Worm (Caenorhabditis elegans): ENCODE measurements around the gene jmjd-3.2.

DNA sequence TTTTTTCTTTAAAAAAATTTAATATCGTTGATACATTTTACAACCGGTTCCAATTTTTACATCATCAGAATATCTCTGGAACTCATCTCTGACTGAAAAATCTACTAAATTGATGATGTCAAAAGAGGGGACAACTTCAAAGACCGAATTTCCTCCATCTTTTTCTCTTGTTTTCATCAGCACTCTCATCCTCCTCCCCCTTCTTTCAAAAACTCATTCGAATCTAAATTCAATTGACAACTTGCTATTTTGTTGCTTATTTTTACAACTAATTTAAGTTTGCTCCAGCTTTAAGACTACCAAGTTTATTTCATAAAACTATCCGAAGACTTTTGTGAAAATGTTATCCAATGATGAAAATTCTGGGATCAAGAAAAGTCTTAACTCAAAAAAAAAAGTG is 49.0 kb upstream of the jmjd-3.2 start:
- TF ChIP-seq ZK546.5 (tag; optimal IDR thresholded peaks at IDR 0.05) (no peak), lin-15B (tag; optimal IDR thresholded peaks at IDR 0.05) (no peak), spr-3 (GFP tag; optimal IDR thresholded peaks at IDR 0.05) (no peak), aly-2 (tag; optimal IDR thresholded peaks at IDR 0.05) (no peak), ces-1 (GFP tag; optimal IDR thresholded peaks at IDR 0.05) (no peak), skn-1 (tag; optimal IDR thresholded peaks at IDR 0.05) (no peak), snpc-4 (tag; optimal IDR thresholded peaks at IDR 0.05) (no peak), nhr-28 (tag; optimal IDR thresholded peaks at IDR 0.05) (no peak), cey-2 (tag; optimal IDR thresholded peaks at IDR 0.05; ENCODE audit: borderline replicate concordance, insufficient read depth) (no peak), nhr-77 (tag; optimal IDR thresholded peaks at IDR 0.05) (no peak), fkh-10 (GFP tag; optimal IDR thresholded peaks at IDR 0.05) (no peak), nhr-25 (tag; optimal IDR thresholded peaks at IDR 0.05; ENCODE audit: borderline replicate concordance, insufficient read depth) (no peak), pha-4 (GFP tag; IDR thresholded peaks at IDR 0.05) (no peak), pha-4 (tag; optimal IDR thresholded peaks at IDR 0.05) (no peak)

All from whole organism, L4 larva.